Fruit fly (Drosophila melanogaster): ENCODE measurements around the gene Mettl14.

Mettl14 gene

dm6 chr2L:8311091-8311490 is 2.9 kb downstream of the Mettl14 start, which contains the start of the genes CG7810 and CG7806 (continued):
- peak; percentile 95 for TF ChIP-seq zfh1 (GFP tag; IDR thresholded peaks at IDR 0.05)
- peak; percentile 66 for TF ChIP-seq sima (GFP tag; optimal IDR thresholded peaks at IDR 0.05)
- TF ChIP-seq Hmx (GFP tag; optimal IDR thresholded peaks at IDR 0.05): no peak
- no peak for TF ChIP-seq cg (GFP tag; optimal IDR thresholded peaks at IDR 0.05)
- TF ChIP-seq ap (GFP tag; IDR thresholded peaks at IDR 0.05): peak; percentile 69
- peak; percentile 78 for TF ChIP-seq Nf-YC (tag; optimal IDR thresholded peaks at IDR 0.05)
- peak; percentile 97 for TF ChIP-seq row (GFP tag; IDR thresholded peaks at IDR 0.05)
- TF ChIP-seq Bgb (GFP tag; IDR thresholded peaks at IDR 0.05; ENCODE audit: partially characterized antibody): no peak
- TF ChIP-seq TFAM (GFP tag; optimal IDR thresholded peaks at IDR 0.05): peak; percentile 35
- TF ChIP-seq Hmr (GFP tag; optimal IDR thresholded peaks at IDR 0.05): no peak
- TF ChIP-seq hbn (GFP tag; IDR thresholded peaks at IDR 0.05; ENCODE audit: partially characterized antibody): no peak
- TF ChIP-seq Xbp1 (GFP tag; optimal IDR thresholded peaks at IDR 0.05): peak; percentile 90
- TF ChIP-seq pfk (GFP tag; optimal IDR thresholded peaks at IDR 0.05): no peak
- TF ChIP-seq otp (GFP tag; IDR thresholded peaks at IDR 0.05): peak; percentile 88
- peak; percentile 88 for TF ChIP-seq Oli (tag; optimal IDR thresholded peaks at IDR 0.05)
- TF ChIP-seq org-1 (GFP tag; optimal IDR thresholded peaks at IDR 0.05): peak; percentile 82
- peak; percentile 31 for TF ChIP-seq p53 (GFP tag; optimal IDR thresholded peaks at IDR 0.05)
- no peak for TF ChIP-seq hb (GFP tag; IDR thresholded peaks at IDR 0.05; ENCODE audit: partially characterized antibody)
- peak; percentile 86 for TF ChIP-seq CG32772 (GFP tag; IDR thresholded peaks at IDR 0.05)
- peak; percentile 69 for TF ChIP-seq CG17186 (GFP tag; optimal IDR thresholded peaks at IDR 0.05)
- peak; percentile 90 for TF ChIP-seq CG3847 (GFP tag; IDR thresholded peaks at IDR 0.05)
- peak; percentile 73 for TF ChIP-seq gro (GFP tag; optimal IDR thresholded peaks at IDR 0.05)
- peak; percentile 63 for TF ChIP-seq eyg (GFP tag; optimal IDR thresholded peaks at IDR 0.05)
- peak; percentile 81 for TF ChIP-seq kay (GFP tag; optimal IDR thresholded peaks at IDR 0.05)
- TF ChIP-seq CG3995 (GFP tag; optimal IDR thresholded peaks at IDR 0.05): peak; percentile 60
- TF ChIP-seq CG18619 (GFP tag; optimal IDR thresholded peaks at IDR 0.05): peak; percentile 84
- peak; percentile 94 for TF ChIP-seq CG34422 (GFP tag; IDR thresholded peaks at IDR 0.05)
- TF ChIP-seq CG16815 (GFP tag; optimal IDR thresholded peaks at IDR 0.05): peak; percentile 58
- peak; percentile 48 for TF ChIP-seq Dref (GFP tag; IDR thresholded peaks at IDR 0.05)
- peak; percentile 72 for TF ChIP-seq CG33213 (GFP tag; optimal IDR thresholded peaks at IDR 0.05)
- TF ChIP-seq gt (GFP tag; IDR thresholded peaks at IDR 0.05): peak; percentile 10; the same call in 1 of the 2 replicates
- TF ChIP-seq Myb (GFP tag; optimal IDR thresholded peaks at IDR 0.05): peak; percentile 77
- TF ChIP-seq Vsx1 (GFP tag; optimal IDR thresholded peaks at IDR 0.05): no peak
- peak; percentile 49 for TF ChIP-seq CTCF (GFP tag; optimal IDR thresholded peaks at IDR 0.05)
- no peak for TF ChIP-seq br (optimal IDR thresholded peaks at IDR 0.05)
- TF ChIP-seq ci (GFP tag; IDR thresholded peaks at IDR 0.05): peak; percentile 97
- peak; percentile 60 for TF ChIP-seq CG6654 (GFP tag; optimal IDR thresholded peaks at IDR 0.05)
- no peak for TF ChIP-seq CG7963 (GFP tag; IDR thresholded peaks at IDR 0.05; ENCODE audit: partially characterized antibody)
- no peak for TF ChIP-seq Hr39 (optimal IDR thresholded peaks at IDR 0.05)
- TF ChIP-seq Ets97D (GFP tag; optimal IDR thresholded peaks at IDR 0.05): peak; percentile 82
- TF ChIP-seq CG1024 (GFP tag; IDR thresholded peaks at IDR 0.05): peak; percentile 86
- peak; percentile 75 for TF ChIP-seq CG13287 (GFP tag; IDR thresholded peaks at IDR 0.05; ENCODE audit: partially characterized antibody)
- TF ChIP-seq ase (GFP tag; IDR thresholded peaks at IDR 0.05): peak; percentile 80
- peak; percentile 51; the same call in 1 of the 3 replicates for TF ChIP-seq sr (GFP tag; IDR thresholded peaks at IDR 0.05)
- TF ChIP-seq BEAF-32 (GFP tag; optimal IDR thresholded peaks at IDR 0.05): peak; percentile 49
- TF ChIP-seq zen2 (GFP tag; IDR thresholded peaks at IDR 0.05; ENCODE audit: partially characterized antibody): no peak
- peak; percentile 94 for TF ChIP-seq CHES-1-like (GFP tag; optimal IDR thresholded peaks at IDR 0.05)
- peak; percentile 74 for TF ChIP-seq cwo (GFP tag; optimal IDR thresholded peaks at IDR 0.05)
- peak; percentile 95 for TF ChIP-seq Rfx (GFP tag; IDR thresholded peaks at IDR 0.05)
- TF ChIP-seq Nf-YB (GFP tag; optimal IDR thresholded peaks at IDR 0.05): peak; percentile 80
- peak; percentile 69 for TF ChIP-seq CG7271 (tag; optimal IDR thresholded peaks at IDR 0.05)
- TF ChIP-seq Chrac-16 (GFP tag; optimal IDR thresholded peaks at IDR 0.05): peak; percentile 89
